Fruit fly (Drosophila melanogaster): ENCODE results near the gene Ibf2.

The Ibf2 gene

dm6 chr3R:9245576-9246200 is 12.6 kb downstream of the Ibf2 start, which contains the start of gene Vps15 (continued):
- TF ChIP-seq Sox15 (GFP tag; optimal IDR thresholded peaks at IDR 0.05) (peak; percentile 5), Sox102F (GFP tag; optimal IDR thresholded peaks at IDR 0.05) (peak; percentile 67), Eip78C (GFP tag) (peak; percentile 89), CG11902 (GFP tag; optimal IDR thresholded peaks at IDR 0.05) (no peak), CG8119 (GFP tag; IDR thresholded peaks at IDR 0.05) (peak; percentile 57; the same call in 2 of the 3 replicates), Gug (GFP tag; IDR thresholded peaks at IDR 0.05) (peak; percentile 46), Blimp-1 (GFP tag; optimal IDR thresholded peaks at IDR 0.05) (no peak), CG8632 (GFP tag; optimal IDR thresholded peaks at IDR 0.05) (peak; percentile 61), fkh (GFP tag; optimal IDR thresholded peaks at IDR 0.05) (no peak), CG4318 (GFP tag; optimal IDR thresholded peaks at IDR 0.05) (no peak), CG8319 (GFP tag; optimal IDR thresholded peaks at IDR 0.05) (no peak), CG10669 (GFP tag; optimal IDR thresholded peaks at IDR 0.05) (peak; percentile 56), cyc (GFP tag; optimal IDR thresholded peaks at IDR 0.05) (peak; percentile 54), CG7368 (GFP tag; optimal IDR thresholded peaks at IDR 0.05) (peak; percentile 47), CG10631 (GFP tag; optimal IDR thresholded peaks at IDR 0.05) (peak; percentile 65), Met (GFP tag; optimal IDR thresholded peaks at IDR 0.05) (peak; percentile 65), Hr4 (GFP tag; optimal IDR thresholded peaks at IDR 0.05) (peak; percentile 62), Lpt (GFP tag; optimal IDR thresholded peaks at IDR 0.05) (peak; percentile 0), CG6276 (GFP tag; optimal IDR thresholded peaks at IDR 0.05) (no peak), CG6854 (GFP tag; optimal IDR thresholded peaks at IDR 0.05) (no peak), CG3032 (tag; optimal IDR thresholded peaks at IDR 0.05) (peak; percentile 72), achi (GFP tag; optimal IDR thresholded peaks at IDR 0.05) (peak; percentile 69), fd85E (GFP tag; optimal IDR thresholded peaks at IDR 0.05) (no peak), CG1621 (tag; optimal IDR thresholded peaks at IDR 0.05) (no peak), dac (GFP tag; optimal IDR thresholded peaks at IDR 0.05) (no peak), CG15336 (GFP tag; IDR thresholded peaks at IDR 0.05) (0 out of 2 replicates have a peak, but pooled peaks have one; percentile 43), Hr39 (GFP tag; optimal IDR thresholded peaks at IDR 0.05) (peak; percentile 53)

DNA sequence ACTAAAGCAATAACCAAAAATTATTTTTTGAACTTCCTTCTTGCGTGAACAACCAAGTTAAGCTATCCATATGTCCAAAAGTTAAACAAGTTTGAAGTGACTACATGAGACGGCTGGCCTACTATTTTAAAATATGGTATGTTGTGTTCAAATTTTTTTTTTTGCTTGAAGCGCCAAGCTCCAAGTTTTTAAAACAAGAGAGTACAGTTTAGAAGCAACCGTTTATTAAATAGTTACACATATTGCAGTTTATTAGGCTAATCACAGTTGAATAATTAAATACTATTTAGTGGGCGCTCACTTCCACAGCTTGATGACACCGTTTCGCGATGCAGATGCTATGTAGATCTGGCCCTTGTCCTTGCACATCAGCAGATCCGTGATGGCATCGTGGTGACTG is 17.7 kb downstream of the Ibf2 start, which contains the start of gene D1:
Gene D1 (minus strand): TSS at position 101 of the 400 bp plus-strand sequence.
- TF ChIP-seq CG11902 (GFP tag; optimal IDR thresholded peaks at IDR 0.05) (no peak), Met (GFP tag; optimal IDR thresholded peaks at IDR 0.05) (no peak), dsx (GFP tag; optimal IDR thresholded peaks at IDR 0.05; ENCODE audit: poor library complexity, severe bottlenecking) (no peak), dac (GFP tag; optimal IDR thresholded peaks at IDR 0.05) (no peak), Sox14 (GFP tag; optimal IDR thresholded peaks at IDR 0.05) (no peak), CG3032 (tag; optimal IDR thresholded peaks at IDR 0.05) (no peak), Eip93F (GFP tag; optimal IDR thresholded peaks at IDR 0.05) (no peak), CG32006 (GFP tag; optimal IDR thresholded peaks at IDR 0.05) (no peak), CG8632 (GFP tag; optimal IDR thresholded peaks at IDR 0.05) (no peak), vri (GFP tag; optimal IDR thresholded peaks at IDR 0.05) (no peak), Ets96B (tag; optimal IDR thresholded peaks at IDR 0.05) (no peak), CG16779 (tag; optimal IDR thresholded peaks at IDR 0.05) (no peak), salr (GFP tag; optimal IDR thresholded peaks at IDR 0.05) (no peak), ss (GFP tag; optimal IDR thresholded peaks at IDR 0.05) (no peak), Hr39 (GFP tag; optimal IDR thresholded peaks at IDR 0.05) (no peak), CG4318 (GFP tag; optimal IDR thresholded peaks at IDR 0.05) (no peak)

dm6 chr3R:9239941-9240400 is 18.3 kb downstream of the Ibf2 start:
- TF ChIP-seq Hr38 (GFP tag; optimal IDR thresholded peaks at IDR 0.05): no peak
- TF ChIP-seq fkh (GFP tag; optimal IDR thresholded peaks at IDR 0.05): peak; percentile 45
- no peak for TF ChIP-seq lz (GFP tag; optimal IDR thresholded peaks at IDR 0.05)
- peak; percentile 27 for TF ChIP-seq dsx (GFP tag; optimal IDR thresholded peaks at IDR 0.05; ENCODE audit: poor library complexity, severe bottlenecking)
- TF ChIP-seq Hr39 (GFP tag; optimal IDR thresholded peaks at IDR 0.05): no peak
- TF ChIP-seq CG3032 (tag; optimal IDR thresholded peaks at IDR 0.05): peak; percentile 17
- TF ChIP-seq esn (GFP tag; optimal IDR thresholded peaks at IDR 0.05): peak; percentile 32
- no peak for TF ChIP-seq Blimp-1 (GFP tag; optimal IDR thresholded peaks at IDR 0.05)
- TF ChIP-seq Eip78C (GFP tag): peak; percentile 70
- TF ChIP-seq Hr4 (GFP tag; optimal IDR thresholded peaks at IDR 0.05): no peak
- TF ChIP-seq Sox14 (GFP tag; optimal IDR thresholded peaks at IDR 0.05): peak; percentile 34
- peak; percentile 40 to 44 for TF ChIP-seq ss (GFP tag; optimal IDR thresholded peaks at IDR 0.05)
